Fruit fly (Drosophila melanogaster) whole organism, prepupa: Measurements from ENCODE around the gene org-1.

Experiments used
- Blimp-1 ChIP-seq: fragments of 200-800 bp; sonication (Bioruptor generic); optimal IDR thresholded peaks from 3 replicates; lab custom pipeline; 2017; ENCODE audit warnings: missing biosample characterization, missing genetic modification characterization, mild to moderate bottlenecking, moderate library complexity, missing genetic modification reagents
- CG10631 ChIP-seq: fragments of 200-800 bp; sonication (Bioruptor generic); optimal IDR thresholded peaks from 2 replicates; lab custom pipeline; 2016; ENCODE audit warnings: missing biosample characterization, missing genetic modification characterization
- CG10669 ChIP-seq: fragments of 200-800 bp; sonication (Bioruptor generic); optimal IDR thresholded peaks from 3 replicates; lab custom pipeline; 2018; ENCODE audit warnings: missing biosample characterization, mild to moderate bottlenecking, missing genetic modification characterization, moderate library complexity
- CG11294 ChIP-seq: fragments of 200-800 bp; sonication (Bioruptor generic); IDR thresholded peaks from 2 replicates; pipeline ENCODE4 v1.3.6; 2022; ENCODE audit warnings: missing biosample characterization, missing genetic modification characterization
- CG11762 ChIP-seq: fragments of 200-800 bp; sonication (Bioruptor generic); optimal IDR thresholded peaks from 3 replicates; lab custom pipeline; 2016; ENCODE audit warnings: missing biosample characterization, missing genetic modification characterization; ENCODE audit not compliant: insufficient read depth
- CG11902 ChIP-seq: fragments of 200-800 bp; sonication (Bioruptor generic); optimal IDR thresholded peaks from 3 replicates; lab custom pipeline; 2016; ENCODE audit warnings: missing biosample characterization, missing genetic modification characterization
- CG15336 ChIP-seq: fragments of 200-800 bp; sonication (Bioruptor generic); IDR thresholded peaks from 2 replicates; pipeline ENCODE4 v1.3.6; 2022; ENCODE audit warnings: missing biosample characterization, missing genetic modification characterization
- CG1621 ChIP-seq: fragments of 200-800 bp; sonication (Bioruptor generic); optimal IDR thresholded peaks from 3 replicates; lab custom pipeline; 2018; ENCODE audit warnings: missing biosample characterization, mild to moderate bottlenecking, missing genetic modification characterization
- CG16779 ChIP-seq: fragments of 200-800 bp; sonication (Bioruptor generic); optimal IDR thresholded peaks from 3 replicates; lab custom pipeline; 2017; ENCODE audit warnings: missing biosample characterization, mild to moderate bottlenecking, missing genetic modification characterization
- CG3032 ChIP-seq: fragments of 200-800 bp; optimal IDR thresholded peaks from 2 replicates; lab custom pipeline; 2019; ENCODE audit warnings: missing biosample characterization, mild to moderate bottlenecking, missing genetic modification characterization, moderate library complexity
- CG31627 ChIP-seq: fragments of 200-800 bp; sonication (Bioruptor generic); optimal IDR thresholded peaks from 3 replicates; lab custom pipeline; 2016; ENCODE audit warnings: missing biosample characterization, missing genetic modification characterization
- CG32006 ChIP-seq: fragments of 200-800 bp; sonication (Bioruptor generic); optimal IDR thresholded peaks from 3 replicates; lab custom pipeline; 2017; ENCODE audit warnings: missing biosample characterization, mild to moderate bottlenecking, missing genetic modification characterization
- CG3919 ChIP-seq: fragments of 200-800 bp; sonication (Bioruptor generic); optimal IDR thresholded peaks from 3 replicates; lab custom pipeline; 2016; ENCODE audit warnings: missing biosample characterization, missing genetic modification characterization
- CG4318 ChIP-seq: fragments of 200-800 bp; sonication (Bioruptor generic); optimal IDR thresholded peaks from 3 replicates; lab custom pipeline; 2017; ENCODE audit warnings: missing biosample characterization, mild to moderate bottlenecking, missing genetic modification characterization
- CG6163 ChIP-seq: fragments of 200-800 bp; sonication (Bioruptor generic); IDR thresholded peaks from 3 replicates; pipeline ENCODE4 v1.3.6; 2022; ENCODE audit warnings: missing biosample characterization, missing genetic modification characterization
- CG6276 ChIP-seq: fragments of 200-800 bp; sonication (Bioruptor generic); optimal IDR thresholded peaks from 2 replicates; lab custom pipeline; 2017; ENCODE audit warnings: missing biosample characterization, mild to moderate bottlenecking, missing genetic modification characterization
- CG6792 ChIP-seq: fragments of 200-800 bp; sonication (Bioruptor generic); optimal IDR thresholded peaks from 3 replicates; lab custom pipeline; 2016; ENCODE audit warnings: missing biosample characterization, missing genetic modification characterization
- CG6808 ChIP-seq: fragments of 200-800 bp; sonication (Bioruptor generic); optimal IDR thresholded peaks from 3 replicates; lab custom pipeline; 2017; ENCODE audit warnings: missing biosample characterization, missing genetic modification characterization, mild to moderate bottlenecking, moderate library complexity, missing genetic modification reagents
- CG6854 ChIP-seq: fragments of 200-800 bp; sonication (Bioruptor generic); optimal IDR thresholded peaks from 2 replicates; lab custom pipeline; 2017; ENCODE audit warnings: missing biosample characterization, mild to moderate bottlenecking, missing genetic modification characterization
- CG7368 ChIP-seq: fragments of 200-800 bp; sonication (Bioruptor generic); optimal IDR thresholded peaks from 3 replicates; lab custom pipeline; 2016; ENCODE audit warnings: missing biosample characterization, missing genetic modification characterization
- CG8119 ChIP-seq: fragments of 200-800 bp; sonication (Bioruptor generic); IDR thresholded peaks from 3 replicates; pipeline ENCODE4 v1.3.6; 2022; ENCODE audit warnings: missing biosample characterization, missing genetic modification characterization
- CG9139 ChIP-seq: fragments of 200-800 bp; sonication (Bioruptor generic); optimal IDR thresholded peaks from 3 replicates; lab custom pipeline; 2017; ENCODE audit warnings: missing biosample characterization, mild to moderate bottlenecking, missing genetic modification characterization
- Eip75B ChIP-seq: fragments of 200-800 bp; sonication (Bioruptor generic); optimal IDR thresholded peaks from 3 replicates; lab custom pipeline; 2016; ENCODE audit warnings: missing biosample characterization, missing genetic modification characterization
- Eip78C ChIP-seq: fragments of 200-800 bp; sonication (Bioruptor generic); peaks from one replicate; lab custom pipeline; 2016; ENCODE audit warnings: missing biosample characterization, missing genetic modification characterization
- Eip93F ChIP-seq: fragments of 200-800 bp; sonication (Bioruptor generic); optimal IDR thresholded peaks from 2 replicates; lab custom pipeline; 2016; ENCODE audit warnings: missing biosample characterization, mild to moderate bottlenecking, missing genetic modification characterization
- Ets96B ChIP-seq: fragments of 200-800 bp; optimal IDR thresholded peaks from 2 replicates; lab custom pipeline; 2019; ENCODE audit warnings: missing biosample characterization, mild to moderate bottlenecking, missing genetic modification characterization, moderate library complexity
- Gug ChIP-seq: fragments of 200-800 bp; sonication (Bioruptor generic); IDR thresholded peaks from 2 replicates; pipeline ENCODE4 v1.3.6; 2022; ENCODE audit warnings: missing biosample characterization, missing genetic modification characterization
- Hr38 ChIP-seq: sonication (Bioruptor generic); optimal IDR thresholded peaks from 2 replicates; lab custom pipeline; 2016; ENCODE audit warnings: missing biosample characterization, missing genetic modification characterization
- Hr39 ChIP-seq: fragments of 200-800 bp; sonication (Bioruptor generic); optimal IDR thresholded peaks from 2 replicates; lab custom pipeline; 2016; ENCODE audit warnings: missing biosample characterization, missing genetic modification characterization
- Lpt ChIP-seq: fragments of 200-800 bp; sonication (Bioruptor generic); optimal IDR thresholded peaks from 3 replicates; lab custom pipeline; 2016; ENCODE audit warnings: missing biosample characterization, missing genetic modification characterization
- OdsH ChIP-seq: fragments of 200-800 bp; sonication (Bioruptor generic); optimal IDR thresholded peaks from 3 replicates; lab custom pipeline; 2016; ENCODE audit warnings: missing biosample characterization, missing genetic modification characterization
- Smox ChIP-seq: fragments of 200-800 bp; sonication (Bioruptor generic); optimal IDR thresholded peaks from 3 replicates; lab custom pipeline; 2016; ENCODE audit warnings: missing biosample characterization, missing genetic modification characterization
- Sox14 ChIP-seq: fragments of 200-800 bp; sonication (Bioruptor generic); optimal IDR thresholded peaks from 3 replicates; lab custom pipeline; 2016; ENCODE audit warnings: missing biosample characterization, missing genetic modification characterization
- Sox15 ChIP-seq: fragments of 200-800 bp; sonication (Bioruptor generic); optimal IDR thresholded peaks from 3 replicates; lab custom pipeline; 2016; ENCODE audit warnings: missing biosample characterization, missing genetic modification characterization
- achi ChIP-seq: fragments of 200-800 bp; sonication (Bioruptor generic); optimal IDR thresholded peaks from 3 replicates; lab custom pipeline; 2016; ENCODE audit warnings: missing biosample characterization, missing genetic modification characterization
- acj6 ChIP-seq: fragments of 200-800 bp; sonication (Bioruptor generic); optimal IDR thresholded peaks from 3 replicates; lab custom pipeline; 2016; ENCODE audit warnings: missing biosample characterization, missing genetic modification characterization
- cyc ChIP-seq: fragments of 200-800 bp; sonication (Bioruptor generic); optimal IDR thresholded peaks from 3 replicates; lab custom pipeline; 2016; ENCODE audit warnings: missing biosample characterization, missing genetic modification characterization
- dac ChIP-seq: fragments of 200-800 bp; sonication (Bioruptor generic); optimal IDR thresholded peaks from 2 replicates; lab custom pipeline; 2017; ENCODE audit warnings: missing biosample characterization, mild to moderate bottlenecking, missing genetic modification characterization
- dsx ChIP-seq: fragments of 200-800 bp; optimal IDR thresholded peaks from 3 replicates; lab custom pipeline; 2019; ENCODE audit warnings: missing biosample characterization, mild to moderate bottlenecking, missing genetic modification characterization, moderate library complexity; ENCODE audit not compliant: poor library complexity, severe bottlenecking
- eg ChIP-seq: fragments of 200-800 bp; sonication (Bioruptor generic); IDR thresholded peaks from 3 replicates; pipeline ENCODE4 v1.3.6; 2022; ENCODE audit warnings: missing biosample characterization, missing genetic modification characterization
- esn ChIP-seq: fragments of 200-800 bp; sonication (Bioruptor generic); optimal IDR thresholded peaks from 2 replicates; lab custom pipeline; 2016; ENCODE audit warnings: missing biosample characterization, mild to moderate bottlenecking, missing genetic modification characterization, moderate library complexity
- fd59A ChIP-seq: fragments of 200-800 bp; sonication (Bioruptor generic); optimal IDR thresholded peaks from 2 replicates; lab custom pipeline; 2017; ENCODE audit warnings: missing biosample characterization, mild to moderate bottlenecking, missing genetic modification characterization, missing genetic modification reagents
- fd85E ChIP-seq: fragments of 200-800 bp; sonication (Bioruptor generic); optimal IDR thresholded peaks from 3 replicates; lab custom pipeline; 2016; ENCODE audit warnings: missing biosample characterization, missing genetic modification characterization
- fkh ChIP-seq: fragments of 200-800 bp; sonication (Bioruptor generic); optimal IDR thresholded peaks from 3 replicates; lab custom pipeline; 2017; ENCODE audit warnings: missing biosample characterization, mild to moderate bottlenecking, missing genetic modification characterization, moderate library complexity
- lz ChIP-seq: fragments of 200-800 bp; sonication (Bioruptor generic); optimal IDR thresholded peaks from 3 replicates; lab custom pipeline; 2016; ENCODE audit warnings: missing biosample characterization, missing genetic modification characterization
- net ChIP-seq: fragments of 200-800 bp; sonication (Bioruptor generic); optimal IDR thresholded peaks from 3 replicates; lab custom pipeline; 2016; ENCODE audit warnings: missing biosample characterization, missing genetic modification characterization
- pdm3 ChIP-seq: fragments of 200-800 bp; sonication (Bioruptor generic); optimal IDR thresholded peaks from 3 replicates; lab custom pipeline; 2016; ENCODE audit warnings: missing biosample characterization, missing genetic modification characterization
- spab ChIP-seq: fragments of 200-800 bp; sonication (Bioruptor generic); optimal IDR thresholded peaks from 2 replicates; lab custom pipeline; 2017; ENCODE audit warnings: missing biosample characterization, mild to moderate bottlenecking, missing genetic modification characterization, missing genetic modification reagents
- ss ChIP-seq, 2 experiments: fragments of 200-800 bp; sonication (Bioruptor generic); optimal IDR thresholded peaks; 2 replicates in 1 of 2; 3 replicates in 1 of 2; lab custom pipeline; 2017 to 2018; ENCODE audit warnings: mild to moderate bottlenecking in 2 of 2, missing biosample characterization in 2 of 2, missing genetic modification characterization in 2 of 2, moderate library complexity in 1 of 2
- svp ChIP-seq: fragments of 200-800 bp; sonication (Bioruptor generic); peaks from one replicate; lab custom pipeline; 2016; ENCODE audit warnings: missing biosample characterization, missing genetic modification characterization
- topi ChIP-seq: fragments of 200-800 bp; sonication (Bioruptor generic); optimal IDR thresholded peaks from 3 replicates; lab custom pipeline; 2016; ENCODE audit warnings: missing biosample characterization, missing genetic modification characterization
- vri ChIP-seq: fragments of 200-800 bp; sonication (Bioruptor generic); optimal IDR thresholded peaks from 3 replicates; lab custom pipeline; 2016; ENCODE audit warnings: missing biosample characterization, mild to moderate bottlenecking, missing genetic modification characterization

org-1 gene

DNA sequence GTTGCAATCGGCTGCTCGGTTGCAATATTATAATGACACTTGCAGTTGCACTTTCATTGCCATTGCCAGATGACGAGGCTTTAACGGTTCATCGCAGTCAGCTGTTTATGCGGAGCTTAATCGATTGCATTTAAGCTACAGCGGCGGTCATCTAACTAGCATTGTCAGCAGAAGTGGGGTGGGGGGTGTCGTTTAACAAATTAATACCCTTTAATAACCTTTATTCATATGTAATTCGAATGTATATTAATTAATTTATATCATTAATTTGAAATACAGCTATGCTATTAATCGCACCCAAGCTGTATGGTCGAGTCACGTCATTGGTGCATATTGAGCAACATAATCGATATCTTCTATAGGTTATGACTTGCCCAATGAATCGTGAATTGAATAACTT is 38.0 kb upstream of the org-1 start:
- TF ChIP-seq Hr39 (peak; percentile 55), CG4318 (peak; percentile 73), cyc (peak; percentile 74), CG31627 (GFP tag; lab: Kevin White, UChicago) (peak; percentile 67), Eip78C (GFP tag; lab: Kevin White, UChicago) (peak; percentile 86), achi (GFP tag; lab: Kevin White, UChicago) (peak; percentile 75), CG11902 (GFP tag; lab: Kevin White, UChicago) (peak; percentile 68), pdm3 (GFP tag; lab: Kevin White, UChicago) (peak; percentile 81), Eip75B (peak; percentile 54), fkh (GFP tag; lab: Kevin White, UChicago) (no peak), CG8119 (GFP tag; lab: Robert Waterston, UW) (peak; percentile 88), Eip93F (peak; percentile 15), CG7368 (peak; percentile 78), CG11762 (GFP tag; lab: Kevin White, UChicago) (peak; percentile 66), Gug (GFP tag; lab: Robert Waterston, UW) (peak; percentile 86), dsx (GFP tag; lab: Kevin White, UChicago) (peak; percentile 62), Blimp-1 (GFP tag; lab: Kevin White, UChicago) (peak; percentile 46), Sox14 (peak; percentile 45), spab (GFP tag; lab: Kevin White, UChicago) (peak; percentile 66), topi (GFP tag; lab: Kevin White, UChicago) (peak; percentile 70), CG6808 (peak; percentile 68), dac (GFP tag; lab: Kevin White, UChicago) (peak; percentile 68), net (peak; percentile 76), CG9139 (GFP tag; lab: Kevin White, UChicago) (peak; percentile 57), CG6276 (GFP tag; lab: Kevin White, UChicago) (peak; percentile 73), fd85E (peak; percentile 57), Lpt (GFP tag; lab: Kevin White, UChicago) (peak; percentile 53), Smox (GFP tag; lab: Kevin White, UChicago) (peak; percentile 64), CG3919 (GFP tag; lab: Kevin White, UChicago) (peak; percentile 84), CG15336 (GFP tag; lab: Robert Waterston, UW) (peak; percentile 87), ss (GFP tag; optimal IDR thresholded peaks at IDR 0.05; lab: Kevin White, UChicago) (peak; percentile 52 to 71), OdsH (GFP tag; lab: Kevin White, UChicago) (peak; percentile 84), esn (GFP tag; lab: Kevin White, UChicago) (peak; percentile 72), CG6163 (GFP tag; lab: Robert Waterston, UW) (peak; percentile 93), CG10669 (GFP tag; lab: Kevin White, UChicago) (peak; percentile 78), vri (GFP tag; lab: Kevin White, UChicago) (peak; percentile 21), CG1621 (tag; lab: Kevin White, UChicago) (peak; percentile 68), eg (GFP tag; lab: Robert Waterston, UW) (peak; percentile 93), Sox15 (GFP tag; lab: Kevin White, UChicago) (peak; percentile 72), Ets96B (tag; lab: Kevin White, UChicago) (peak; percentile 73), CG10631 (GFP tag; lab: Kevin White, UChicago) (peak; percentile 78), acj6 (GFP tag; lab: Kevin White, UChicago) (peak; percentile 85), CG3032 (tag; lab: Kevin White, UChicago) (peak; percentile 71), CG16779 (tag; lab: Kevin White, UChicago) (peak; percentile 37), CG6854 (GFP tag; lab: Kevin White, UChicago) (peak; percentile 47), CG6792 (GFP tag; lab: Kevin White, UChicago) (peak; percentile 73), lz (peak; percentile 61), CG32006 (GFP tag; lab: Kevin White, UChicago) (peak; percentile 86), CG11294 (GFP tag; lab: Robert Waterston, UW) (peak; percentile 84), fd59A (GFP tag; lab: Kevin White, UChicago) (peak; percentile 62), Hr38 (GFP tag; lab: Kevin White, UChicago) (no peak), svp (peak; percentile 73)
